Worm (Caenorhabditis elegans) whole organism, late embryonic: ENCODE results near the gene sto-6.

Experiments used
- F13H6.1 ChIP-seq: sonication (generic microtip); optimal IDR thresholded peaks from 2 replicates; lab custom pipeline; 2016; ENCODE audit warnings: missing genetic modification characterization, missing compliant biosample characterization
- K02D7.2 ChIP-seq: sonication (generic microtip); optimal IDR thresholded peaks from 2 replicates; lab custom pipeline; 2017; ENCODE audit warnings: mild to moderate bottlenecking, missing genetic modification characterization, missing compliant biosample characterization
- K09A11.1 ChIP-seq: sonication (generic microtip); optimal IDR thresholded peaks from 2 replicates; lab custom pipeline; 2017; ENCODE audit warnings: antibody characterized with exemption, mild to moderate bottlenecking, missing genetic modification characterization, missing compliant biosample characterization; ENCODE audit not compliant: insufficient read depth
- T23F11.4 ChIP-seq: fragments of 200-800 bp; sonication (Bioruptor generic); optimal IDR thresholded peaks from 2 replicates; lab custom pipeline; 2018; ENCODE audit warnings: mild to moderate bottlenecking, missing genetic modification characterization, missing compliant biosample characterization
- ama-1 ChIP-seq: fragments of 150-350 bp; optimal IDR thresholded peaks from 2 replicates; lab custom pipeline; 2014
- ceh-18 ChIP-seq: sonication (generic microtip); optimal IDR thresholded peaks from 2 replicates; lab custom pipeline; 2016; ENCODE audit warnings: missing genetic modification characterization, missing compliant biosample characterization
- ceh-19 ChIP-seq: fragments of 200-800 bp; sonication (Bioruptor generic); optimal IDR thresholded peaks from 2 replicates; lab custom pipeline; 2018; ENCODE audit warnings: mild to moderate bottlenecking, missing genetic modification characterization, missing compliant biosample characterization
- ceh-22 ChIP-seq: sonication (generic microtip); optimal IDR thresholded peaks from 2 replicates; lab custom pipeline; 2017; ENCODE audit warnings: missing biosample characterization, missing genetic modification characterization
- ceh-30 ChIP-seq: fragments of 150-350 bp; optimal IDR thresholded peaks from 2 replicates; lab custom pipeline; 2014; ENCODE audit warnings: missing biosample characterization, missing genetic modification characterization
- ceh-48 ChIP-seq: sonication (generic microtip); optimal IDR thresholded peaks from 2 replicates; lab custom pipeline; 2016; ENCODE audit warnings: missing genetic modification characterization, inconsistent platforms, missing compliant biosample characterization
- ceh-6 ChIP-seq: fragments of 200-800 bp; sonication (Bioruptor generic); optimal IDR thresholded peaks from 2 replicates; lab custom pipeline; 2018; ENCODE audit warnings: mild to moderate bottlenecking, missing genetic modification characterization, missing compliant biosample characterization
- ceh-9 ChIP-seq: sonication (generic microtip); optimal IDR thresholded peaks from 2 replicates; lab custom pipeline; 2016; ENCODE audit warnings: mild to moderate bottlenecking, missing genetic modification characterization, inconsistent platforms, missing compliant biosample characterization
- che-1 ChIP-seq: sonication (generic microtip); optimal IDR thresholded peaks from 2 replicates; lab custom pipeline; 2016; ENCODE audit warnings: mild to moderate bottlenecking, missing genetic modification characterization, missing compliant biosample characterization
- dmd-4 ChIP-seq: sonication (generic microtip); optimal IDR thresholded peaks from 2 replicates; lab custom pipeline; 2016; ENCODE audit warnings: borderline replicate concordance, missing genetic modification characterization, missing compliant biosample characterization
- dve-1 ChIP-seq: sonication (generic microtip); optimal IDR thresholded peaks from 2 replicates; lab custom pipeline; 2017; ENCODE audit warnings: antibody characterized with exemption, mild to moderate bottlenecking, missing genetic modification characterization, missing compliant biosample characterization
- elt-2 ChIP-seq: sonication (generic microtip); optimal IDR thresholded peaks from 2 replicates; lab custom pipeline; 2016; ENCODE audit warnings: missing genetic modification reagents, missing genetic modification characterization, missing compliant biosample characterization
- elt-4 ChIP-seq: sonication (generic microtip); optimal IDR thresholded peaks from 2 replicates; lab custom pipeline; 2016; ENCODE audit warnings: missing genetic modification characterization, missing compliant biosample characterization
- ets-4 ChIP-seq: sonication (generic microtip); optimal IDR thresholded peaks from 2 replicates; lab custom pipeline; 2016; ENCODE audit warnings: missing genetic modification characterization, missing compliant biosample characterization
- eyg-1 ChIP-seq: sonication (generic microtip); optimal IDR thresholded peaks from 2 replicates; lab custom pipeline; 2016; ENCODE audit warnings: missing genotype, missing genetic modification characterization, missing compliant biosample characterization
- fax-1 ChIP-seq: sonication (generic microtip); optimal IDR thresholded peaks from 2 replicates; lab custom pipeline; 2016; ENCODE audit warnings: missing genotype, missing genetic modification characterization, missing compliant biosample characterization
- fkh-10 ChIP-seq: fragments of 150-350 bp; optimal IDR thresholded peaks from 2 replicates; lab custom pipeline; 2014; ENCODE audit warnings: missing biosample characterization, missing genetic modification reagents, missing genetic modification characterization
- hlh-13 ChIP-seq: fragments of 200-800 bp; sonication (Bioruptor generic); optimal IDR thresholded peaks from 2 replicates; lab custom pipeline; 2018; ENCODE audit warnings: mild to moderate bottlenecking, missing genetic modification characterization, missing compliant biosample characterization
- hlh-15 ChIP-seq: sonication (generic microtip); optimal IDR thresholded peaks from 2 replicates; lab custom pipeline; 2016; ENCODE audit warnings: missing genetic modification characterization, missing compliant biosample characterization
- hlh-6 ChIP-seq: sonication (generic microtip); optimal IDR thresholded peaks from 2 replicates; lab custom pipeline; 2016; ENCODE audit warnings: missing genotype, missing genetic modification characterization, missing compliant biosample characterization
- hlh-8 ChIP-seq: sonication (generic microtip); optimal IDR thresholded peaks from 2 replicates; lab custom pipeline; 2016; ENCODE audit warnings: missing genotype, missing genetic modification characterization, missing compliant biosample characterization
- nfya-1 ChIP-seq: sonication (generic microtip); optimal IDR thresholded peaks from 2 replicates; lab custom pipeline; 2017; ENCODE audit warnings: missing genetic modification characterization, mild to moderate bottlenecking, missing compliant biosample characterization, antibody characterized with exemption, moderate library complexity
- nhr-11 ChIP-seq: fragments of 150-350 bp; optimal IDR thresholded peaks from 2 replicates; lab custom pipeline; 2014; ENCODE audit warnings: missing biosample characterization, missing genetic modification characterization
- npax-4 ChIP-seq: sonication (generic microtip); optimal IDR thresholded peaks from 2 replicates; lab custom pipeline; 2016; ENCODE audit warnings: missing genetic modification characterization, missing compliant biosample characterization
- odd-2 ChIP-seq: sonication (generic microtip); optimal IDR thresholded peaks from 2 replicates; lab custom pipeline; 2017; ENCODE audit warnings: antibody characterized with exemption, mild to moderate bottlenecking, missing genetic modification characterization, missing compliant biosample characterization
- pag-3 ChIP-seq: sonication (generic microtip); optimal IDR thresholded peaks from 2 replicates; lab custom pipeline; 2016; ENCODE audit warnings: missing compliant biosample characterization, missing genetic modification characterization, borderline replicate concordance
- pat-9 ChIP-seq: fragments of 200-800 bp; sonication (Bioruptor generic); optimal IDR thresholded peaks from 2 replicates; lab custom pipeline; 2018; ENCODE audit warnings: mild to moderate bottlenecking, missing genetic modification characterization, moderate library complexity, missing compliant biosample characterization
- pha-2 ChIP-seq: sonication (generic microtip); optimal IDR thresholded peaks from 2 replicates; lab custom pipeline; 2017; ENCODE audit warnings: mild to moderate bottlenecking, missing genetic modification characterization, missing compliant biosample characterization
- rnt-1 ChIP-seq: sonication (generic microtip); optimal IDR thresholded peaks from 2 replicates; lab custom pipeline; 2016; ENCODE audit warnings: missing genetic modification characterization, missing compliant biosample characterization
- sdc-2 ChIP-seq: sonication (generic microtip); optimal IDR thresholded peaks from 2 replicates; lab custom pipeline; 2016; ENCODE audit warnings: missing genotype, missing genetic modification characterization, missing compliant biosample characterization
- sox-4 ChIP-seq: sonication (generic microtip); optimal IDR thresholded peaks from 2 replicates; lab custom pipeline; 2017; ENCODE audit warnings: mild to moderate bottlenecking, missing genetic modification characterization, inconsistent platforms, missing compliant biosample characterization
- syd-9 ChIP-seq: sonication (generic microtip); optimal IDR thresholded peaks from 2 replicates; lab custom pipeline; 2016; ENCODE audit warnings: mild to moderate bottlenecking, missing genetic modification characterization, moderate library complexity, missing compliant biosample characterization
- tbx-7 ChIP-seq: sonication (generic microtip); optimal IDR thresholded peaks from 2 replicates; lab custom pipeline; 2016; ENCODE audit warnings: missing genotype, missing genetic modification characterization, missing compliant biosample characterization
- ttx-3 ChIP-seq: sonication (generic microtip); optimal IDR thresholded peaks from 2 replicates; lab custom pipeline; 2016; ENCODE audit warnings: missing genetic modification reagents, missing genetic modification characterization, missing compliant biosample characterization
- unc-3 ChIP-seq, 2 experiments: fragments of 200-800 bp in 1 of 2; sonication (Bioruptor generic) in 1 of 2; sonication (generic microtip) in 1 of 2; conservative IDR thresholded peaks in 1 of 2; optimal IDR thresholded peaks in 1 of 2; 2 replicates each; pipeline versions ENCODE4 v1.3.6 to Lab custom; 2016 to 2022; ENCODE audit warnings: missing compliant biosample characterization in 2 of 2, missing genetic modification characterization in 2 of 2, missing genetic modification reagents in 1 of 2
- ztf-16 ChIP-seq: sonication (generic microtip); optimal IDR thresholded peaks from 2 replicates; lab custom pipeline; 2017; ENCODE audit warnings: missing genetic modification characterization, missing compliant biosample characterization

Gene sto-6

DNA sequence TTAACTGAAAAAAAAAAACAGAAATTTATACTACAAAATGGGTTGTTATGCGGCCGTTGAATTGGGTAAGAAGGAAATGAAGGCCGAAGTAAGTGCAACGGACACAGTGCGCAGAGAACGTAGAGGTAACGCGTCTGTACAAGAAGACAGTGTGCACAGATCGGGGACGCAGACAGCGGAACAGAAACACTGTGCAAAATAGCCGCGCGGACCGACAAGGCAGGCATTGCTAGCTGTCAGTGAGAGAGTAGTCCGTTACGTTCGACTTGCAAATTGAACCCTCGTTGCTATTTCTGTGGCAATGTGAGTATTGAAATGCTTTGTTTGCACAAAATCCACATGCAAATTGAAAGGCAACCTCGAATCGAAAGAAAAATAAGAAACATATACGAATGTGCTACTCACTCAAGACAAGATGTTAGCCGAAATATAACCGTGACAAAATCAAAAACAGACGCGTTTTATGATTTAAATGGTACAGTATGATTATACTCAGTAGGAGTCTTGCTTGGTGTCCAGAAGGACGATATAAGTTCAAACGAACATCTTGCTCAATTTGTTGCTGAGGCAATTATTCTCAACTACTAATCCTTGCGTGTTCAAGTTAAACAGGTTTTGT is 31.6 kb upstream of the sto-6 start (continued):
- TF ChIP-seq eyg-1 (tag; lab: Kevin White, UChicago) (no peak), K09A11.1 (tag; lab: Kevin White, UChicago) (no peak), tbx-7 (no peak), nhr-11 (tag; lab: Kevin White, UChicago) (no peak), ceh-19 (GFP tag; lab: Kevin White, UChicago) (no peak), F13H6.1 (tag; lab: Kevin White, UChicago) (no peak), hlh-8 (tag; lab: Kevin White, UChicago) (no peak), elt-2 (tag; lab: Kevin White, UChicago) (no peak), pat-9 (tag; lab: Kevin White, UChicago) (no peak), rnt-1 (peak; percentile 13)

DNA sequence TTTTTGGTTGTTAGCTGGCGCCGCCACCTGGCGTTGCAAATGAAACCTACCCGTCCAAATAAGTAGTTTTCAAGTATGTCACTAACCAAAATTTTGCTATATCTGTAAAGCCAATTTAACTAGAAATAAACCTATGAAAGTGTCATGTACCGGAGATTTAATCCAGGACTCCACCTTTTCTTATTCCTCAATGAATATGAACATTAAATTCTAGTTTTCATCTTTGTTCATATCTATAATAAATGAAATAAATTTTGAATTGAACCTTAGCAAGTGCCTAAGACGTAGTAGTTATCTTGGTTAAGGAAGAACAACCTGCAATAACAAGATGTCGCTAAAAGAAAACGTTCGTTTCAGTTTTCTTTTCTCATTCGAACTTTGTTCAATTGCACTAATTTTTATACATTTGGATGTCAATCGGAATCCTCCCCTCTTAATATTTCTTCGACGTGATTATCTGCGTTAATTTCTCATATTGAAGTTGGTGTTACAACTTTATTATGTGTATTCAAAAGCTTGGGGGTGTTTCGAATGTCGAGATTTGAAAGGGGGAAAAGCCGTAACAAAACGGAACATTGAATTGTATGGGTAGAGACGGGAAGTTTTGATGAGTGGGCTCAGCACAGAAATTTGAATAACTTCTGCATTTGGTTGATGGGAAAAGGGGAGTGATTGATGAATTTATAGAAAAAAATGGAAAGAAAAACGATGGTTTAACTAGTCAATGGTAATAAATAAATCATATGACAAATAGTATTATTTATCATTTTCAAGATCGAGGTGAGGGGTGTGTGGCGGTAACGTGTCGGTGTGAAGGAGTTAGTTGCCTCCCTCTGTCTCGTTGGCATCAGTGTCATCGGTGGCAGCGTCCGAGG is 28.7 kb upstream of the sto-6 start:
- TF ChIP-seq T23F11.4 = peak; percentile 28
- no peak for TF ChIP-seq K02D7.2 (tag; lab: Kevin White, UChicago)
- TF ChIP-seq ama-1 (lab: Kevin White, UChicago) = peak; percentile 42

DNA sequence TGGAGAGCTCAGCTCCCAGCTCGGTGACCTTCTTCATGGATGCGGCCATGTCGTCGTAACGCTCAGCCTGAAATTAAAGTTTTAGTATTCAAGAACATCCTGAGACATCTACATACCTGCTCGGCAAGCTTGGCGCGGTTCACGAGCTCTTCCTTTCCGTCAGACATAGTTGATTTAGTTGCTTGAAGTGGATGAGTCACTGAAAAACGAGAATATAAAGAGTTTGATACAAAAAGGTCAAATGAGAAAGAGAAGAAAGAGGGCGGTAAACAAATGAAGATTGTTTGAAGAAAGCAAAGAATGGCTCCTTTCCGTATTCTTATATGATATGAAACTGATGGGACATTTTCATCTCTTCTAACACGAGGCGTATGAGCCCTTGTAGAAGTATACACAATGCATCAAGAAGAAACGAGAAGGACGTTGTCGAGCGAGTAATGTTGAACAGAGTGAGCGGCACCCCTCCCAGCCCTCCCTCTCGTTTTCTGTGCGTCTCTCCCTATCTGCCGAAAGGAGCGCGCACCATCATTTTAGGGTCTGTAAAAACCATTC is 26.9 kb upstream of the sto-6 start, which contains the start of gene ftt-2:
TSS of gene ftt-2 (minus strand) at position 206 of the 552 bp plus-strand sequence.
- peak; percentile 5 for TF ChIP-seq ama-1 (lab: Kevin White, UChicago)
- TF ChIP-seq pha-2 (tag; lab: Kevin White, UChicago) = no peak

DNA sequence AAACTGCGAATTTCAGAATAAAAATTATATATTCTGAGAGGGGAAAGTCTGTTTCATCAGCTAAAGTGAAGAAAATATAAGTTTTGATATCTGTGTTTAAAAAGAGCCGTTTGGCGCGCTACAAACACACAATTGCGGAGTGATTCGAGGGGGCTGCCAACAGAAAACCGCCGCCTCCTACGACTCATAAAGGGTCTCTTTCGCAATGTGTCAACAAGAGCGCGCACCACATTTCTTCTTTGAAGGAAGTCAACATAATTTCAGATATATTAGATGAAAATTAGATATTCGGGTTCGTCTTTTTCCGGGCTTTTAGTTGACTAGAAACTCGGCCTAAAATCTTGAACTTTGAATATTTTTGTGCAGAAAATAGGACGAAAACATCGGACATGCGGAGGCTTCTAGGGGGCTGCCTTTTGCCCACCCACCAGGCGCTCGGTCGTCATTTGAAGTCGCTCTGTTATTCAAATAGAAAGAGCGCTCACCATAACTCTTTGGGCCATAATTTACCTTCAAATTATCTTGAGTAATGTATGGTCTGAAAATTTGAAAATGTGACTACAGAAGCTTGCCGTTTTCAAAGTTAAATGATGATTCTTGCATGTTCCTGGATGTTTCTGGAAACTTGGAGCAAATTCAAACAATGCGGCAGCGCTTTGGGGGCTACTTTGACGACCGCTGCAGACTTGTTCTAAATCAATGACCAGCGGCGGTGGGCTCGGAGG is 26.3 kb upstream of the sto-6 start:
- TF ChIP-seq hlh-15 (peak; percentile 82), dve-1 (tag; lab: Kevin White, UChicago) (peak; percentile 68), rnt-1 (peak; percentile 100), elt-2 (tag; lab: Kevin White, UChicago) (peak; percentile 98), ets-4 (tag; lab: Kevin White, UChicago) (peak; percentile 91), hlh-13 (GFP tag; lab: Kevin White, UChicago) (peak; percentile 5), fax-1 (tag; lab: Kevin White, UChicago) (peak; percentile 71), dmd-4 (tag; lab: Kevin White, UChicago) (peak; percentile 86), ztf-16 (peak; percentile 99), ceh-18 (tag; lab: Kevin White, UChicago) (peak; percentile 100), ceh-22 (tag; lab: Kevin White, UChicago) (peak; percentile 87), syd-9 (peak; percentile 97), pag-3 (tag; lab: Kevin White, UChicago) (peak; percentile 93), unc-3 (GFP tag; conservative IDR thresholded peaks at IDR 0.05; lab: Robert Waterston, UW) (no peak; the same call in 1 of the 2 replicates), unc-3 (tag; optimal IDR thresholded peaks at IDR 0.05; lab: Kevin White, UChicago) (peak; percentile 99), nfya-1 (peak; percentile 95), che-1 (tag; lab: Kevin White, UChicago) (peak; percentile 88), ttx-3 (tag; lab: Kevin White, UChicago) (peak; percentile 93), odd-2 (tag; lab: Kevin White, UChicago) (peak; percentile 89), ama-1 (lab: Kevin White, UChicago) (no peak), ceh-48 (peak; percentile 78), hlh-6 (peak; percentile 62), ceh-6 (peak; percentile 83), hlh-8 (tag; lab: Kevin White, UChicago) (peak; percentile 84), ceh-9 (no peak), ceh-30 (tag; lab: Kevin White, UChicago) (peak; percentile 43), fkh-10 (GFP tag; lab: Kevin White, UChicago) (peak; percentile 95), pat-9 (tag; lab: Kevin White, UChicago) (peak; percentile 98), sox-4 (peak; percentile 92), elt-4 (tag; lab: Kevin White, UChicago) (no peak), npax-4 (peak; percentile 45), sdc-2 (peak; percentile 90)
